Fruit fly (Drosophila melanogaster): ENCODE measurements around the gene CadN2.

- TF ChIP-seq CG8478 (optimal IDR thresholded peaks at IDR 0.05) (no peak), pan (optimal IDR thresholded peaks at IDR 0.05) (no peak)
Observed at dm6 chr2L:17875147-17875546, at the start of gene CadN2.
